Fruit fly (Drosophila melanogaster): Measurements from ENCODE around the gene CG9578.
"Not testable (repeated sequence)": the region's sequence is repeated elsewhere in the genome, so short reads cannot be mapped to it uniquely, and the experiment has no call there.

CG9578 gene

DNA sequence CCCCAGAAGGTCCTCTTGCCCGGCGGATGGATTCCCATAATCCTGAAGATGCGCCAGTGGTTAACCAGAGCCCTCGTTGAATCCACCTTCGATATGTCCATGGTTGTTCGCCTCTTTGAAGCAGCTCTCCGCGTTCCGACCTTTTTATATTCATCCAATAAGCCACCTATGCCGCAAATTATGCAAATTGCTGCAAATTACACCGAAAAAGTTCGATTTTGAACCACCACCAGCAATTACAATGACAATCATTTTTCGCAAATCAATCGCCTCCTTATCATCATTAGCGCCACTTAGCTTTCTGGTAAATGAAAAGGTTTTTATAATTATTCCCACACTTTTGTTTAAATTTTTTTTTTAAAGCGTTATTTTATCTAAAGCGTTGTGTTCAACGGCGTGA, 26.9 kb upstream of the CG9578 start, which contains the start of gene Or19a:
Gene Or19a (minus strand): TSS at position 101 of the 400 bp plus-strand sequence.
- not testable (repeated sequence) for TF ChIP-seq CG8301 (tag; optimal IDR thresholded peaks at IDR 0.05); gl (tag; optimal IDR thresholded peaks at IDR 0.05); EcR (GFP tag; optimal IDR thresholded peaks at IDR 0.05)

DNA sequence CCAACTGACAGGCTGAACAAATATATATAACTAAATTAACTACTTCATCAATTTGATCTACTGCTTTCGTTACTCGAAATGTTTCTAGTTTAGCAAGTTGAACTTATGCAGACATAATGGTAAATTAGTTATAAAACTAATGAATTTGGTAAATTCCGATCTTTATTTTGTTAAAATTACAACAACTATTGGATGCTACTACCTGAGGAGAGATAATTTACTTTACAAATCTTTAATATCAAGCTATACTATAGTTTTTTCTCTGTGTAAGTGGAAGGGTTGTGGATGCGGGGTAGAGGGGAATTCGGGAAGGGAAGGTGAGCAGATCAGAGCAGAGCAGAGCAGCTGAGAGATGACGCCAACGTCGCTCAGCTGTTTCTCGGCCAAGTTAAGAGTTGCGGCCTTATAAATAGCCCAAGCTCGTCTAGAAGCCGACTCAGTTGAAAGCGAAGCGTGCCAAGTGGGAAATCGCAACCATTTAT, 22.3 kb upstream of the CG9578 start, which contains the start of gene aspr:
Gene aspr (plus strand): TSS at position 432 of the 482 bp plus-strand sequence.
- TF ChIP-seq D1 (tag; optimal IDR thresholded peaks at IDR 0.05) (no peak), CG4496 (GFP tag; IDR thresholded peaks at IDR 0.05) (no peak), CG17806 (tag; optimal IDR thresholded peaks at IDR 0.05) (peak; percentile 47), CG8301 (tag; optimal IDR thresholded peaks at IDR 0.05) (no peak), CG14655 (GFP tag; optimal IDR thresholded peaks at IDR 0.05) (peak; percentile 28), CG10348 (GFP tag; IDR thresholded peaks at IDR 0.05) (no peak), EcR (GFP tag; optimal IDR thresholded peaks at IDR 0.05) (no peak), CG15710 (tag; optimal IDR thresholded peaks at IDR 0.05) (peak; percentile 56), rn (GFP tag; IDR thresholded peaks at IDR 0.05) (no peak), CG32121 (GFP tag; IDR thresholded peaks at IDR 0.05) (no peak), gl (tag; optimal IDR thresholded peaks at IDR 0.05) (no peak), Pif1B (GFP tag; optimal IDR thresholded peaks at IDR 0.05) (no peak), CG9948 (tag; optimal IDR thresholded peaks at IDR 0.05) (peak; percentile 52), CG12605 (GFP tag; IDR thresholded peaks at IDR 0.05) (no peak), CG8159 (tag; optimal IDR thresholded peaks at IDR 0.05) (peak; percentile 63), Snoo (tag; optimal IDR thresholded peaks at IDR 0.05) (no peak), CG13204 (GFP tag; optimal IDR thresholded peaks at IDR 0.05) (no peak), Ets98B (GFP tag; IDR thresholded peaks at IDR 0.05) (no peak), fd96Ca (GFP tag; IDR thresholded peaks at IDR 0.05) (no peak), CG34367 (tag; optimal IDR thresholded peaks at IDR 0.05) (no peak), Pif1A (GFP tag; optimal IDR thresholded peaks at IDR 0.05) (peak; percentile 25)

- TF ChIP-seq gl (tag; optimal IDR thresholded peaks at IDR 0.05) (no peak), CG14655 (GFP tag; optimal IDR thresholded peaks at IDR 0.05) (no peak), Snoo (tag; optimal IDR thresholded peaks at IDR 0.05) (no peak)
Observed at dm6 chrX:20155947-20156346, 14.1 kb upstream of the CG9578 start.

DNA sequence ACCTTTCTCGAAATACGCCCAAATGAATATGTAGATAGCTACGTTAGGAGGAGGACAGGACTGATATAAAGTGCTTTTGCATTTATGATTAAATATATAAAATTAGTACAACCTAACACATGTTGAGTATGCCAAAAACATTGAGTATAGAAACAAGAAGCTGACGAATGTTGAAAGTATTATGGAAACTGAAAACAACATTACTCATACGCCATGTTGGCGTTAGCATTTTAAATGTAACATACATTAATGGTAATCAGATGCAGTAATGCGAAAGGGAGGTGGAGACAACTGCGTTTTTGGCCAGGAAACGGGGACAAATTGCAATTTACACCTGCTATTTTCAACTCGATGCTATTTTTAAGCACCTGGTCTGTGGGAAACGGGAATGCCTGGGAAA, 11.5 kb upstream of the CG9578 start:
- TF ChIP-seq CG13204 (GFP tag; optimal IDR thresholded peaks at IDR 0.05) (no peak), CG8301 (tag; optimal IDR thresholded peaks at IDR 0.05) (no peak), CG32121 (GFP tag; IDR thresholded peaks at IDR 0.05) (no peak), Snoo (tag; optimal IDR thresholded peaks at IDR 0.05) (no peak), CG10348 (GFP tag; IDR thresholded peaks at IDR 0.05) (no peak)

DNA sequence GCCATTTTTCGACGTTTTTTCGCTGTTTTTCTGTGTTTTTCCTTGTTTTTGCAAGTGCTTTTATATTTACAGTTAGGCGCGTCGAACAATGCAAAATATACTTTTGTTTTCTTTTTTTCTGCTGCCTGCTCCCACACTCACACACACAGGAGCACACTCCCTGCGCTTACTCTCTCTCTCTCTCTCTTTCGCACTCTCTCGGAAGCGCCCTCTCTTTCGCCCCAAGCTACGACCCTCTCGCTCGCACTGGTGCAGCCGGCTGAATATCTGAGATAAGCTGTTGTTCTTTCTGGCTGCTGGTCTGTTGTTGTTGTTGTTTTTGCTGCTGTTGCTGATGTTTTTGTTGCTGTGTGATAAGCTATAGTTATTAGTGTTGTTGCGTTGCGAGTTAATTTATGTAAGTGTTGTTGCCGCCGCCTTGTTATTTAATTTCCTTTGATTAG, 11.1 kb upstream of the CG9578 start:
- TF ChIP-seq CG15710 (tag; optimal IDR thresholded peaks at IDR 0.05): peak; percentile 24
- peak; percentile 62; the same call in 2 of the 3 replicates for TF ChIP-seq CG4496 (GFP tag; IDR thresholded peaks at IDR 0.05)
- peak; percentile 14 for TF ChIP-seq CG8301 (tag; optimal IDR thresholded peaks at IDR 0.05)
- peak; percentile 9 for TF ChIP-seq EcR (GFP tag; optimal IDR thresholded peaks at IDR 0.05)
- TF ChIP-seq Pif1B (GFP tag; optimal IDR thresholded peaks at IDR 0.05): peak; percentile 19
- TF ChIP-seq D1 (tag; optimal IDR thresholded peaks at IDR 0.05): no peak
- peak; percentile 50; the same call in 1 of the 3 replicates for TF ChIP-seq fd96Ca (GFP tag; IDR thresholded peaks at IDR 0.05)
- peak; percentile 42 for TF ChIP-seq Snoo (tag; optimal IDR thresholded peaks at IDR 0.05)
- peak; percentile 39 for TF ChIP-seq Pif1A (GFP tag; optimal IDR thresholded peaks at IDR 0.05)
- peak; percentile 50; the same call in 1 of the 2 replicates for TF ChIP-seq Ets98B (GFP tag; IDR thresholded peaks at IDR 0.05)
- TF ChIP-seq CG12605 (GFP tag; IDR thresholded peaks at IDR 0.05): peak; percentile 64; the same call in 1 of the 2 replicates
- peak; percentile 48; the same call in 1 of the 2 replicates for TF ChIP-seq CG32121 (GFP tag; IDR thresholded peaks at IDR 0.05)
- no peak for TF ChIP-seq CG9948 (tag; optimal IDR thresholded peaks at IDR 0.05)
- TF ChIP-seq gl (tag; optimal IDR thresholded peaks at IDR 0.05): peak; percentile 10
- 0 out of 2 replicates have a peak, but pooled peaks have one; percentile 3 for TF ChIP-seq rn (GFP tag; IDR thresholded peaks at IDR 0.05)
- no peak for TF ChIP-seq CG14655 (GFP tag; optimal IDR thresholded peaks at IDR 0.05)
- TF ChIP-seq CG17806 (tag; optimal IDR thresholded peaks at IDR 0.05): peak; percentile 8
- TF ChIP-seq CG34367 (tag; optimal IDR thresholded peaks at IDR 0.05): peak; percentile 2
- peak; percentile 17 for TF ChIP-seq CG8159 (tag; optimal IDR thresholded peaks at IDR 0.05)
- no peak for TF ChIP-seq CG10348 (GFP tag; IDR thresholded peaks at IDR 0.05)
- TF ChIP-seq CG13204 (GFP tag; optimal IDR thresholded peaks at IDR 0.05): peak; percentile 49

dm6 chrX:20159679-20160140, 10.3 kb upstream of the CG9578 start, which contains the start of gene Rab35:
Rab35 (minus strand) TSS chrX:20159872.
- TF ChIP-seq CG4496 (GFP tag; IDR thresholded peaks at IDR 0.05) (0 out of 3 replicates have a peak, but pooled peaks have one; percentile 20), CG12605 (GFP tag; IDR thresholded peaks at IDR 0.05) (no peak), CG15710 (tag; optimal IDR thresholded peaks at IDR 0.05) (peak; percentile 3), CG8159 (tag; optimal IDR thresholded peaks at IDR 0.05) (no peak), CG9948 (tag; optimal IDR thresholded peaks at IDR 0.05) (no peak), Ets98B (GFP tag; IDR thresholded peaks at IDR 0.05) (no peak)

DNA sequence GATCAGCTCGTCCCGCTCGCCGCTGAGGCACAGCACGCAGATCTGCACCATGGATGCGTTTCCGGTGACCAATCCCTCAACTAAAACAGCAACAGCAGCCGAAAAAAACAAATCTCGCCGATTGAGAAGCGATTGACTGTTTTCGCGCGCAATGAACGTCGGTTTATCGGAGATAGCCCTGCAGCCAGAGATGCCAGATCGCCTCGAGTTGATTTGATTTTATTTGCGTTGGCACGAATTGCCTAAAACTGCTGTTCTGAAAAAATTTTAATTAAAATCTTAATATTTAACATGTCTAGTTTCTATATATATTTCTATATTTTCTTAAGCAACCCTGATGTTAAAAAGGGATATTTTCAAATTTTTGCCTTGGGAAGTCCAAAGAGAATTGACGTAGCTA, 7.4 kb upstream of the CG9578 start:
- TF ChIP-seq CG12605 (GFP tag; IDR thresholded peaks at IDR 0.05) (no peak), CG4496 (GFP tag; IDR thresholded peaks at IDR 0.05) (no peak), CG10348 (GFP tag; IDR thresholded peaks at IDR 0.05) (no peak), Ets98B (GFP tag; IDR thresholded peaks at IDR 0.05) (no peak), CG8301 (tag; optimal IDR thresholded peaks at IDR 0.05) (no peak), CG15710 (tag; optimal IDR thresholded peaks at IDR 0.05) (no peak), rn (GFP tag; IDR thresholded peaks at IDR 0.05) (no peak), Snoo (tag; optimal IDR thresholded peaks at IDR 0.05) (no peak), Pif1A (GFP tag; optimal IDR thresholded peaks at IDR 0.05) (no peak), CG34367 (tag; optimal IDR thresholded peaks at IDR 0.05) (no peak), CG8159 (tag; optimal IDR thresholded peaks at IDR 0.05) (no peak), CG32121 (GFP tag; IDR thresholded peaks at IDR 0.05) (no peak), CG17806 (tag; optimal IDR thresholded peaks at IDR 0.05) (no peak), gl (tag; optimal IDR thresholded peaks at IDR 0.05) (no peak), Pif1B (GFP tag; optimal IDR thresholded peaks at IDR 0.05) (no peak), CG9948 (tag; optimal IDR thresholded peaks at IDR 0.05) (no peak)
